Fruit fly (Drosophila melanogaster) whole organism, embryonic: Measurements from ENCODE around the gene Xport-B.

ENCODE experiments used
- Ada2b ChIP-seq: fragments of 200-800 bp; sonication (Bioruptor generic); IDR thresholded peaks from 2 replicates; pipeline ENCODE4 v1.3.6; 2022; ENCODE audit warnings: missing biosample characterization, missing genetic modification characterization
- Antp ChIP-seq: fragments of 200-800 bp; sonication (Bioruptor generic); optimal IDR thresholded peaks from 3 replicates; lab custom pipeline; 2016; ENCODE audit warnings: missing biosample characterization, missing genetic modification characterization
- Bdp1 ChIP-seq: fragments of 200-800 bp; sonication (Bioruptor generic); optimal IDR thresholded peaks from 3 replicates; lab custom pipeline; 2016; ENCODE audit warnings: missing biosample characterization, missing genetic modification characterization
- Blimp-1 ChIP-seq: fragments of 200-800 bp; sonication (Bioruptor generic); optimal IDR thresholded peaks from 3 replicates; lab custom pipeline; 2018; ENCODE audit warnings: missing biosample characterization, missing genetic modification characterization, mild to moderate bottlenecking, moderate library complexity, missing genetic modification reagents
- Bteb2 ChIP-seq: fragments of 200-800 bp; sonication (Bioruptor generic); optimal IDR thresholded peaks from 2 replicates; lab custom pipeline; 2016; ENCODE audit warnings: missing biosample characterization, missing genetic modification characterization
- CG10321 ChIP-seq: fragments of 200-800 bp; sonication (Bioruptor generic); IDR thresholded peaks from 2 replicates; pipeline ENCODE4 v1.3.6; 2022; ENCODE audit warnings: missing biosample characterization, missing genetic modification characterization
- CG1233 ChIP-seq: fragments of 200-800 bp; sonication (Bioruptor generic); optimal IDR thresholded peaks from 4 replicates; lab custom pipeline; 2018; ENCODE audit warnings: missing biosample characterization, mild to moderate bottlenecking, missing genetic modification characterization
- CG15011 ChIP-seq: fragments of 200-800 bp; sonication (Bioruptor generic); optimal IDR thresholded peaks from 3 replicates; lab custom pipeline; 2018; ENCODE audit warnings: missing biosample characterization, mild to moderate bottlenecking, missing genetic modification characterization
- CG1647 ChIP-seq: fragments of 200-800 bp; sonication (Bioruptor generic); optimal IDR thresholded peaks from 3 replicates; lab custom pipeline; 2016; ENCODE audit warnings: missing biosample characterization, missing genetic modification characterization
- CG17328 ChIP-seq: fragments of 200-800 bp; sonication (Bioruptor generic); IDR thresholded peaks from 2 replicates; pipeline ENCODE4 v1.3.6; 2022; ENCODE audit warnings: missing biosample characterization, missing genetic modification characterization
- CG17829 ChIP-seq: fragments of 200-800 bp; optimal IDR thresholded peaks from 2 replicates; lab custom pipeline; 2019; ENCODE audit warnings: missing biosample characterization, mild to moderate bottlenecking, missing genetic modification characterization, moderate library complexity
- CG18476 ChIP-seq: fragments of 200-800 bp; sonication (Bioruptor generic); optimal IDR thresholded peaks from 2 replicates; lab custom pipeline; 2016; ENCODE audit warnings: missing biosample characterization, mild to moderate bottlenecking, missing genetic modification characterization
- CG18599 ChIP-seq: fragments of 200-800 bp; sonication (Bioruptor generic); optimal IDR thresholded peaks from 3 replicates; lab custom pipeline; 2017; ENCODE audit warnings: missing biosample characterization, missing genetic modification characterization, mild to moderate bottlenecking, moderate library complexity, missing genetic modification reagents
- CG2712 ChIP-seq: fragments of 200-800 bp; optimal IDR thresholded peaks from 3 replicates; lab custom pipeline; 2019; ENCODE audit warnings: missing biosample characterization, mild to moderate bottlenecking, missing genetic modification characterization, moderate library complexity
- CG30020 ChIP-seq: fragments of 200-800 bp; optimal IDR thresholded peaks from 2 replicates; lab custom pipeline; 2019; ENCODE audit warnings: missing biosample characterization, mild to moderate bottlenecking, missing genetic modification characterization, moderate library complexity
- CG4328 ChIP-seq: fragments of 200-800 bp; sonication (Bioruptor generic); optimal IDR thresholded peaks from 3 replicates; lab custom pipeline; 2017; ENCODE audit warnings: missing biosample characterization, missing genetic modification reagents, missing genetic modification characterization
- CG5245 ChIP-seq: fragments of 200-800 bp; sonication (Bioruptor generic); optimal IDR thresholded peaks from 3 replicates; lab custom pipeline; 2016; ENCODE audit warnings: missing biosample characterization, missing genetic modification characterization
- CG8478 ChIP-seq: fragments of >200 bp; optimal IDR thresholded peaks from 2 replicates; lab custom pipeline; 2018
- CG8765 ChIP-seq: fragments of 200-800 bp; sonication (Bioruptor generic); IDR thresholded peaks from 2 replicates; pipeline ENCODE4 v1.3.6; 2022; ENCODE audit warnings: missing biosample characterization, missing genetic modification characterization
- CG9609 ChIP-seq: fragments of 200-800 bp; sonication (Bioruptor generic); optimal IDR thresholded peaks from 3 replicates; lab custom pipeline; 2016; ENCODE audit warnings: missing biosample characterization, missing genetic modification characterization
- CG9876 ChIP-seq: fragments of 200-800 bp; sonication (Bioruptor generic); optimal IDR thresholded peaks from 2 replicates; lab custom pipeline; 2016; ENCODE audit warnings: missing biosample characterization, missing genetic modification characterization
- CrebB ChIP-seq: fragments of 200-800 bp; sonication (Bioruptor generic); optimal IDR thresholded peaks from 3 replicates; lab custom pipeline; 2018; ENCODE audit warnings: missing biosample characterization, mild to moderate bottlenecking, missing genetic modification characterization
- D19B ChIP-seq: fragments of 200-800 bp; sonication (Bioruptor generic); optimal IDR thresholded peaks from 2 replicates; lab custom pipeline; 2017; ENCODE audit warnings: missing biosample characterization, mild to moderate bottlenecking, missing genetic modification characterization
- Deaf1 ChIP-seq: fragments of 200-800 bp; optimal IDR thresholded peaks from 3 replicates; lab custom pipeline; 2019; ENCODE audit warnings: missing biosample characterization, mild to moderate bottlenecking, missing genetic modification characterization, moderate library complexity
- H15 ChIP-seq: fragments of 200-800 bp; sonication (Bioruptor generic); IDR thresholded peaks from 3 replicates; pipeline ENCODE4 v1.3.6; 2022; ENCODE audit warnings: missing biosample characterization, missing genetic modification characterization
- H2.0 ChIP-seq: fragments of 200-800 bp; sonication (Bioruptor generic); IDR thresholded peaks from 2 replicates; pipeline ENCODE4 v1.3.6; 2022; ENCODE audit warnings: missing biosample characterization, missing genetic modification characterization
- HLHmδ ChIP-seq: fragments of 200-800 bp; sonication (Bioruptor generic); optimal IDR thresholded peaks from 2 replicates; lab custom pipeline; 2018; ENCODE audit warnings: missing biosample characterization, mild to moderate bottlenecking, missing genetic modification characterization, moderate library complexity
- HmgZ ChIP-seq: fragments of 200-800 bp; sonication (Bioruptor generic); optimal IDR thresholded peaks from 2 replicates; lab custom pipeline; 2018; ENCODE audit warnings: missing biosample characterization, mild to moderate bottlenecking, missing genetic modification characterization
- Hsf ChIP-seq: fragments of 200-800 bp; sonication (Bioruptor generic); optimal IDR thresholded peaks from 3 replicates; lab custom pipeline; 2016; ENCODE audit warnings: missing biosample characterization, missing genetic modification characterization
- NC2α ChIP-seq: fragments of 200-800 bp; sonication (Bioruptor generic); optimal IDR thresholded peaks from 2 replicates; lab custom pipeline; 2016; ENCODE audit warnings: missing biosample characterization, missing genetic modification characterization
- Oaz ChIP-seq: fragments of 200-800 bp; sonication (Bioruptor generic); IDR thresholded peaks from 2 replicates; pipeline ENCODE4 v1.3.6; 2022; ENCODE audit warnings: missing biosample characterization, missing genetic modification characterization
- Vsx1 ChIP-seq: fragments of 200-800 bp; sonication (Bioruptor generic); optimal IDR thresholded peaks from 2 replicates; lab custom pipeline; 2017; ENCODE audit warnings: missing biosample characterization, mild to moderate bottlenecking, missing genetic modification characterization, missing genetic modification reagents
- Xrp1 ChIP-seq: fragments of 200-800 bp; sonication (Bioruptor generic); IDR thresholded peaks from 2 replicates; pipeline ENCODE4 v1.3.6; 2022; ENCODE audit warnings: missing biosample characterization, missing genetic modification characterization
- YL-1 ChIP-seq: fragments of 200-800 bp; sonication (Bioruptor generic); optimal IDR thresholded peaks from 3 replicates; lab custom pipeline; 2017; ENCODE audit warnings: missing biosample characterization, mild to moderate bottlenecking, missing genetic modification characterization
- br ChIP-seq: fragments of >200 bp; optimal IDR thresholded peaks from 2 replicates; lab custom pipeline; 2017
- btn ChIP-seq: fragments of 200-800 bp; sonication (Bioruptor generic); optimal IDR thresholded peaks from 2 replicates; lab custom pipeline; 2016; ENCODE audit warnings: missing biosample characterization, missing genetic modification characterization
- disco-r ChIP-seq: fragments of 200-800 bp; sonication (Bioruptor generic); optimal IDR thresholded peaks from 2 replicates; lab custom pipeline; 2016; ENCODE audit warnings: missing biosample characterization, missing genetic modification characterization
- eve ChIP-seq, 2 experiments: fragments of >200 bp; optimal IDR thresholded peaks; 2 replicates each; lab custom pipeline; 2017; ENCODE audit warnings: missing biosample characterization in 2 of 2, missing genetic modification characterization in 2 of 2
- gcm ChIP-seq: fragments of 200-800 bp; sonication (Bioruptor generic); optimal IDR thresholded peaks from 2 replicates; lab custom pipeline; 2019; ENCODE audit warnings: missing biosample characterization, mild to moderate bottlenecking, missing genetic modification characterization, moderate library complexity
- gem ChIP-seq: fragments of 200-800 bp; sonication (Bioruptor generic); optimal IDR thresholded peaks from 2 replicates; lab custom pipeline; 2019; ENCODE audit warnings: missing biosample characterization, mild to moderate bottlenecking, missing genetic modification characterization, moderate library complexity
- grau ChIP-seq: fragments of 200-800 bp; optimal IDR thresholded peaks from 3 replicates; lab custom pipeline; 2019; ENCODE audit warnings: missing biosample characterization, mild to moderate bottlenecking, missing genetic modification characterization, moderate library complexity
- grn ChIP-seq: fragments of 200-800 bp; sonication (Bioruptor generic); optimal IDR thresholded peaks from 3 replicates; lab custom pipeline; 2017; ENCODE audit warnings: missing biosample characterization, missing genetic modification characterization
- gsb ChIP-seq: fragments of 200-800 bp; sonication (Bioruptor generic); IDR thresholded peaks from 2 replicates; pipeline ENCODE4 v1.3.6; 2022; ENCODE audit warnings: missing biosample characterization, missing genetic modification characterization
- hbn ChIP-seq: fragments of 200-800 bp; sonication (Bioruptor generic); IDR thresholded peaks from 2 replicates; pipeline ENCODE4 v1.3.6; 2022; ENCODE audit warnings: missing biosample characterization, missing genetic modification characterization; ENCODE audit not compliant: partially characterized antibody
- pnt ChIP-seq: fragments of 200-800 bp; sonication (Bioruptor generic); optimal IDR thresholded peaks from 3 replicates; lab custom pipeline; 2016; ENCODE audit warnings: missing biosample characterization, missing genetic modification characterization
- shn ChIP-seq: fragments of 200-800 bp; sonication (Bioruptor generic); optimal IDR thresholded peaks from 3 replicates; lab custom pipeline; 2016; ENCODE audit warnings: missing biosample characterization, missing genetic modification characterization
- sob ChIP-seq: fragments of 200-800 bp; sonication (Bioruptor generic); IDR thresholded peaks from 2 replicates; pipeline ENCODE4 v1.3.6; 2022; ENCODE audit warnings: missing biosample characterization, missing genetic modification characterization
- tin ChIP-seq: fragments of 200-800 bp; sonication (Bioruptor generic); optimal IDR thresholded peaks from 3 replicates; lab custom pipeline; 2016; ENCODE audit warnings: missing biosample characterization, missing genetic modification characterization
- tio ChIP-seq: fragments of 200-800 bp; sonication (Bioruptor generic); optimal IDR thresholded peaks from 2 replicates; lab custom pipeline; 2017; ENCODE audit warnings: missing biosample characterization, missing genetic modification characterization, inconsistent platforms
- tll ChIP-seq, 2 experiments: fragments of 200-800 bp in 1 of 2; fragments of >200 bp in 1 of 2; sonication (Bioruptor generic) in 1 of 2; optimal IDR thresholded peaks; 2 replicates each; lab custom pipeline; 2017 to 2019; ENCODE audit warnings: missing biosample characterization in 2 of 2, missing genetic modification characterization in 2 of 2, mild to moderate bottlenecking in 1 of 2, moderate library complexity in 1 of 2
- wdn ChIP-seq: fragments of 200-800 bp; sonication (Bioruptor generic); IDR thresholded peaks from 2 replicates; pipeline ENCODE4 v1.3.6; 2022; ENCODE audit warnings: missing biosample characterization, missing genetic modification characterization
- zen2 ChIP-seq: fragments of 200-800 bp; sonication (Bioruptor generic); IDR thresholded peaks from 3 replicates; pipeline ENCODE4 v1.3.6; 2022; ENCODE audit warnings: missing biosample characterization, missing genetic modification characterization; ENCODE audit not compliant: partially characterized antibody

Xport-B gene

DNA sequence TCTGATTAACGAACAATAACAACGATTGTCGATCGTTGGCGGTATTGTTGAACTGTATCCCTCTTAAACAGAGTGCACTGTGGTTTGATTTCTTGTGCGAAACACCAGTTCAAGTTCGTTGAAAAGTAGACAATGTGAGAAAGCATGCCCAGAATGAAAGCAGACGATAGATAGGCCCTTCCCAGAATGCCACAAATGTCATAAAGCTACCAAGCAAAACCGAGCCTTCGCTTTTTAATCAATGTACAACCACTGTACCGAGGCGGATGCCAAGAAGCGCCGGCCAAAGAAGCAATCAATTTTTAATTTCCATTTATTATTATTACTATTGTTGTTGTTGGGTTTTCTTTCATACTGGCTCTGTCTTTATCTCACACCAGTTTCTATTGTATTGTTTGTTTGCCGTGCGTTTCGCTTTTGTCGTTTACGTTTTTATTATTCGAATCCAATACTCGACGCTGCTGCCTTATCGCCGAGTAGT, 6.3 kb downstream of the Xport-B start (continued):
- TF ChIP-seq NC2α (GFP tag; lab: Kevin White, UChicago) = peak; percentile 57
- peak; percentile 76 for TF ChIP-seq Bteb2 (GFP tag; lab: Kevin White, UChicago)
- peak; percentile 87 for TF ChIP-seq Hsf (GFP tag; lab: Kevin White, UChicago)
- TF ChIP-seq CG30020 (tag; lab: Kevin White, UChicago) = no peak
- no peak for TF ChIP-seq CG8478 (lab: Kevin White, UChicago)
- peak; percentile 82 for TF ChIP-seq H15 (GFP tag; lab: Robert Waterston, UW)
- TF ChIP-seq CG5245 = peak; percentile 66
- peak; percentile 75 for TF ChIP-seq CG9876
- peak; percentile 42 for TF ChIP-seq CG1233 (GFP tag; lab: Kevin White, UChicago)
- peak; percentile 59 for TF ChIP-seq Vsx1 (GFP tag; lab: Kevin White, UChicago)
- TF ChIP-seq CG10321 (GFP tag; lab: Robert Waterston, UW) = peak; percentile 55; the same call in 1 of the 2 replicates
- TF ChIP-seq Antp = peak; percentile 89
- TF ChIP-seq Bdp1 (GFP tag; lab: Kevin White, UChicago) = peak; percentile 73
- no peak for TF ChIP-seq YL-1
- TF ChIP-seq CG17328 (GFP tag; lab: Robert Waterston, UW) = peak; percentile 91
- TF ChIP-seq sob (GFP tag; lab: Robert Waterston, UW) = peak; percentile 85
- peak; percentile 3 for TF ChIP-seq CG4328
- TF ChIP-seq tin (GFP tag; lab: Kevin White, UChicago) = peak; percentile 78
- no peak for TF ChIP-seq hbn
- peak; percentile 47 for TF ChIP-seq CG17829 (tag; lab: Kevin White, UChicago)
- peak; percentile 73 for TF ChIP-seq tio (GFP tag; lab: Kevin White, UChicago)
- TF ChIP-seq grau (tag; lab: Kevin White, UChicago) = peak; percentile 86
- TF ChIP-seq H2.0 (GFP tag; lab: Robert Waterston, UW) = peak; percentile 91
- peak; percentile 90 for TF ChIP-seq Ada2b (GFP tag; lab: Robert Waterston, UW)
- no peak for TF ChIP-seq zen2 (GFP tag; lab: Robert Waterston, UW)
- peak; percentile 76 for TF ChIP-seq CG18476 (GFP tag; lab: Kevin White, UChicago)
- peak; percentile 89 for TF ChIP-seq gem (tag; lab: Kevin White, UChicago)
- TF ChIP-seq CG18599 (GFP tag; lab: Kevin White, UChicago) = peak; percentile 88
- TF ChIP-seq CG9609 (GFP tag; lab: Kevin White, UChicago) = peak; percentile 80
- TF ChIP-seq Xrp1 (GFP tag; lab: Robert Waterston, UW) = peak; percentile 86
- no peak for TF ChIP-seq HLHmδ (GFP tag; lab: Kevin White, UChicago)
- TF ChIP-seq shn (GFP tag; lab: Kevin White, UChicago) = peak; percentile 78
- peak; percentile 62 for TF ChIP-seq D19B (GFP tag; lab: Kevin White, UChicago)
- TF ChIP-seq disco-r (GFP tag; lab: Kevin White, UChicago) = peak; percentile 63
- peak; percentile 71 for TF ChIP-seq CrebB
- TF ChIP-seq gcm (GFP tag; lab: Kevin White, UChicago) = peak; percentile 67
- peak; percentile 77 for TF ChIP-seq wdn (GFP tag; lab: Robert Waterston, UW)
- TF ChIP-seq CG15011 = peak; percentile 65
- TF ChIP-seq tll (GFP tag; optimal IDR thresholded peaks at IDR 0.05; lab: Kevin White, UChicago) = no peak
- TF ChIP-seq CG1647 (GFP tag; lab: Kevin White, UChicago) = peak; percentile 82
- peak; percentile 69 for TF ChIP-seq Oaz (GFP tag; lab: Robert Waterston, UW)
- TF ChIP-seq grn (GFP tag; lab: Kevin White, UChicago) = no peak
- peak; percentile 69 for TF ChIP-seq pnt (GFP tag; lab: Kevin White, UChicago)
- no peak for TF ChIP-seq eve (GFP tag; optimal IDR thresholded peaks at IDR 0.05; lab: Kevin White, UChicago)
- TF ChIP-seq HmgZ = peak; percentile 77
- TF ChIP-seq Deaf1 = peak; percentile 47
- peak; percentile 65 for TF ChIP-seq CG2712
- TF ChIP-seq br = no peak
- peak; percentile 85 for TF ChIP-seq gsb
- peak; percentile 49 for TF ChIP-seq btn (GFP tag; lab: Kevin White, UChicago)
- peak; percentile 75 for TF ChIP-seq Blimp-1 (GFP tag; lab: Kevin White, UChicago)
- peak; percentile 57; the same call in 1 of the 2 replicates for TF ChIP-seq CG8765 (GFP tag; lab: Robert Waterston, UW)
